Worm (Caenorhabditis elegans): ENCODE data around the gene mex-5.

DNA sequence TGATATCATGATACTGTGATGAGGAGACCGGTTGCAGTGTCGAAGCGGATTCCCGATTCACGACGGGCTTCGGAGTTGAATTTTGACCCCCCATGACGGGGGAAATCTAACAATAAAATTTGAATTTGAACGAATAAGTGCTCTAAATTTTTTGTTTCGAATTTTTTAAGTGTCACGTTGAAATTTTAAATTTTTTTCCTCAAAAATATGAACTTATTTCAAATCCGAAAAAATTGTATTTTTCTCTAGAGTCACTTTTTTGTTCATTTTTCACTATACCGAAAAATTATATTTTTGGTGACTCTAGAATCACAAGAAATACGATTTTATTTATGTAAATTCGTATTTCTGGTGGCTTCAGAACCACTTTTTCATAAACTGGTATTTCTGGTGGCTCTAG lies 5.0 kb downstream of the mex-5 start, which contains the start of gene W02A2.8:
- TF ChIP-seq sea-2 (GFP tag; IDR thresholded peaks at IDR 0.05): no peak
- TF ChIP-seq nfyb-1 (GFP tag; IDR thresholded peaks at IDR 0.05): no peak
